Fruit fly (Drosophila melanogaster): ENCODE results near the gene hay.

Gene hay

DNA sequence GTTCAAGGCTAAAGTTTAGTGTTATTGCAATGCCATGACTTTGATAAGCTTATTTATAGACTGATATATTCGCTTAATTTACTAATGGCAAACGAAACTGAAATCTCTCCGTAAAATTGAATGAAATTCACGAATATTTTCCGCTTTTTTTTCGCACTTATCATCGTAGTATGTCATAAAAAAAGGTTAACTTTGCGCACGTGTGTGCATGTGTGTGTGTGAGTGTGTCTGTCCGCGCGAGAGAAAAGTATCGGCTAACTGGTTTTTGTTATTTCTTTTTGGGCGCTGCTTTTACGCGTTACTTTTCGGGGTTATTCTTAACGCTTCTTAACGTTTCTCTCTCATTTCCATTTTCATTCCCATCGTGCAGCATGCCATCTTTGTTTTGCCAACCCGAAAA lies 46.9 kb downstream of the hay start (continued):
- TF ChIP-seq Trl (optimal IDR thresholded peaks at IDR 0.05) (peak in 1 of 2 experiments; percentile 4), Trl (GFP tag; optimal IDR thresholded peaks at IDR 0.05) (no peak), E2f2 (GFP tag; IDR thresholded peaks at IDR 0.05) (no peak), vfl (GFP tag; optimal IDR thresholded peaks at IDR 0.05) (no peak), Hsf (GFP tag; optimal IDR thresholded peaks at IDR 0.05) (no peak), CG17912 (GFP tag; optimal IDR thresholded peaks at IDR 0.05) (no peak), CG13894 (tag; optimal IDR thresholded peaks at IDR 0.05) (peak; percentile 4), BEAF-32 (GFP tag; optimal IDR thresholded peaks at IDR 0.05) (no peak), cas (GFP tag; IDR thresholded peaks at IDR 0.05) (no peak), pho (GFP tag; optimal IDR thresholded peaks at IDR 0.05) (no peak), CG12391 (tag; optimal IDR thresholded peaks at IDR 0.05) (no peak), CrebB (tag; optimal IDR thresholded peaks at IDR 0.05) (no peak), CG10979 (tag; optimal IDR thresholded peaks at IDR 0.05) (no peak), pan (optimal IDR thresholded peaks at IDR 0.05) (no peak), pan (GFP tag; optimal IDR thresholded peaks at IDR 0.05 in 1 of 2, IDR thresholded peaks at IDR 0.05 in 1 of 2) (no peak)

DNA sequence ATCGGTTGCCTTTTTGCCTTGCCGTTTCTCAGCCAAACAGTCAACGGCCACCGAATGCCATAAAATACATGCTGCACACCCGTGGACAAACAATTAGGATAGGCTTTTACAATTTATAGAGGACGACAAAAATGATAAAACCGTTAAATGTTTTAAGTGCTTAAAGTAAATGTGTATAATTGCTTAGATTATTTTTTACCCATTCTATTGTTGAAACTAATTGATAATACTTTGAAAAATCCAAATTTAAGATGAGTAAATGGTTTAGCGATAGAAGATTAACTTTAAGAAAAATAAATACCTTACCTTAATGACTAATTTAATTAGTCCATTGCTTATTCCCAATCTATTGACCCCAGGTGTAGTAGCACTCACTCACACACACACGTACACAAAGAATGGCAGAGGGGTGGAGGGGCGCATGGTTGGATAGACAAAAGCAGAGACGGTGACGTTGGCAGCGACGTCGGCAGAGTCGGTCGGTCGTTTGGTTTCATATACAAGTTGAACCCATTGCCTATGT lies 47.7 kb downstream of the hay start:
- TF ChIP-seq Trl (optimal IDR thresholded peaks at IDR 0.05) (no peak), Trl (GFP tag; optimal IDR thresholded peaks at IDR 0.05) (peak; percentile 92), Hr3 (GFP tag; optimal IDR thresholded peaks at IDR 0.05) (peak; percentile 93), scrt (GFP tag; optimal IDR thresholded peaks at IDR 0.05) (peak; percentile 90), Sox100B (GFP tag; optimal IDR thresholded peaks at IDR 0.05) (peak; percentile 98), CG4360 (GFP tag; IDR thresholded peaks at IDR 0.05) (peak; percentile 72), CG3407 (GFP tag; optimal IDR thresholded peaks at IDR 0.05) (peak; percentile 94), sim (GFP tag; IDR thresholded peaks at IDR 0.05) (peak; percentile 81), run (tag; optimal IDR thresholded peaks at IDR 0.05) (peak; percentile 96), oc (tag; optimal IDR thresholded peaks at IDR 0.05) (peak; percentile 92), lbe (GFP tag; optimal IDR thresholded peaks at IDR 0.05) (no peak), Myb (GFP tag; optimal IDR thresholded peaks at IDR 0.05) (peak; percentile 86), CG6254 (GFP tag; optimal IDR thresholded peaks at IDR 0.05) (peak; percentile 89), kay (GFP tag; optimal IDR thresholded peaks at IDR 0.05) (peak; percentile 82), gsb (GFP tag; IDR thresholded peaks at IDR 0.05) (peak; percentile 87), CG11696 (GFP tag; IDR thresholded peaks at IDR 0.05) (peak; percentile 99), CG12219 (GFP tag; optimal IDR thresholded peaks at IDR 0.05) (peak; percentile 91), exex (tag; optimal IDR thresholded peaks at IDR 0.05) (peak; percentile 73), CG10321 (GFP tag; IDR thresholded peaks at IDR 0.05) (peak; percentile 71), NfI (GFP tag; optimal IDR thresholded peaks at IDR 0.05) (peak; percentile 91), Vsx1 (GFP tag; optimal IDR thresholded peaks at IDR 0.05) (peak; percentile 94), CG18599 (GFP tag; optimal IDR thresholded peaks at IDR 0.05) (peak; percentile 97), B-H2 (GFP tag; optimal IDR thresholded peaks at IDR 0.05) (peak; percentile 84), CG17359 (tag; optimal IDR thresholded peaks at IDR 0.05) (peak; percentile 94), CG10959 (GFP tag; IDR thresholded peaks at IDR 0.05) (peak; percentile 69; the same call in 1 of the 2 replicates), CG17385 (GFP tag; optimal IDR thresholded peaks at IDR 0.05) (peak; percentile 89), crc (GFP tag; optimal IDR thresholded peaks at IDR 0.05) (peak; percentile 84), CG2116 (GFP tag; optimal IDR thresholded peaks at IDR 0.05) (peak; percentile 72), CG3163 (GFP tag; optimal IDR thresholded peaks at IDR 0.05) (peak; percentile 63), kah (GFP tag; optimal IDR thresholded peaks at IDR 0.05) (peak; percentile 83), CG13894 (tag; optimal IDR thresholded peaks at IDR 0.05) (peak; percentile 93), Atf6 (GFP tag; IDR thresholded peaks at IDR 0.05) (peak; percentile 96), Jarid2 (GFP tag; optimal IDR thresholded peaks at IDR 0.05) (peak; percentile 79), D19A (tag; optimal IDR thresholded peaks at IDR 0.05) (peak; percentile 93), CG6683 (GFP tag; optimal IDR thresholded peaks at IDR 0.05) (peak; percentile 92), Atf-2 (GFP tag; optimal IDR thresholded peaks at IDR 0.05) (peak; percentile 79), Bgb (GFP tag; IDR thresholded peaks at IDR 0.05; ENCODE audit: partially characterized antibody) (no peak)
